Worm (Caenorhabditis elegans) whole organism, midembryonic: ENCODE data around the gene fre-1.

Experiments used
- T22C8.4 ChIP-seq: fragments of 200-800 bp; sonication (Bioruptor generic); IDR thresholded peaks from 2 replicates; pipeline ENCODE4 v1.3.6; 2022; ENCODE audit warnings: missing genetic modification characterization, missing compliant biosample characterization
- cog-1 ChIP-seq: sonication (generic microtip); optimal IDR thresholded peaks from 2 replicates; lab custom pipeline; 2016; ENCODE audit warnings: missing genetic modification characterization, missing compliant biosample characterization
- flt-1 ChIP-seq: fragments of 200-800 bp; sonication (Bioruptor generic); IDR thresholded peaks from 2 replicates; pipeline ENCODE4 v1.3.6; 2022; ENCODE audit warnings: missing genetic modification characterization, missing compliant biosample characterization
- klf-2 ChIP-seq: fragments of 200-800 bp; sonication (Bioruptor generic); conservative IDR thresholded peaks from 2 replicates; pipeline ENCODE4 v1.3.6; 2022; ENCODE audit warnings: missing genetic modification reagents, missing genetic modification characterization, missing compliant biosample characterization
- med-1 ChIP-seq: sonication (generic microtip); optimal IDR thresholded peaks from 2 replicates; lab custom pipeline; 2017; ENCODE audit warnings: missing genetic modification characterization, mild to moderate bottlenecking, missing compliant biosample characterization, antibody characterized with exemption, missing genetic modification reagents; ENCODE audit not compliant: insufficient read depth
- ref-1 ChIP-seq: fragments of 200-800 bp; sonication (Bioruptor generic); conservative IDR thresholded peaks from 2 replicates; pipeline ENCODE4 v1.3.6; 2022; ENCODE audit warnings: missing genetic modification reagents, missing genetic modification characterization, missing compliant biosample characterization
- tab-1 ChIP-seq: fragments of 200-800 bp; sonication (Bioruptor generic); IDR thresholded peaks from 2 replicates; pipeline ENCODE4 v1.3.6; 2022; ENCODE audit warnings: missing genetic modification characterization, missing compliant biosample characterization
- ztf-23 ChIP-seq: fragments of 200-800 bp; sonication (Bioruptor generic); IDR thresholded peaks from 2 replicates; pipeline ENCODE4 v1.3.6; 2022; ENCODE audit warnings: missing genetic modification reagents, missing genetic modification characterization, missing compliant biosample characterization
- ztf-29 ChIP-seq: fragments of 200-800 bp; sonication (Bioruptor generic); IDR thresholded peaks from 2 replicates; pipeline ENCODE4 v1.3.6; 2022; ENCODE audit warnings: missing genetic modification reagents, missing genetic modification characterization, missing compliant biosample characterization

fre-1 gene

DNA sequence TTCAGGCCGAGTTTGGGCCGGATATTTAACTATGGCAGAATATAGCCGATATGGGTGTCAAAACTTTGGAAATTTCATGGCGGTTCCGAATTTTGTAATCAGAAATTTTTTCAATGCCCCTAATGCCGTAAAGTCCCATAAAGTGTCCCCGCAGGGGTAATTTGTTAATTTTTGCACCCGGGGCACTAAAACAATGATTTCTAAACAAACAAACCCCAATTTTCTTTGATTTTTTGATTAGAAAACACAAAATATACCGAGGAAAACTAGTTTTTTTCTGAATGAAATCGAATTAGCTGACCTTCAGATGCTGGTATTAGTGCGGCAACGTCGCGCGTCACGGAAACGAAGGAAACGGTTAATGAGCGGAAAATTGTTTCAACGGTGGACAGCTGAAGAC, 52.6 kb downstream of the fre-1 start:
- TF ChIP-seq ztf-29 (GFP tag; lab: Robert Waterston, UW) (no peak), ref-1 (GFP tag; lab: Robert Waterston, UW) (no peak), klf-2 (GFP tag; lab: Robert Waterston, UW) (no peak), flt-1 (no peak), cog-1 (tag; lab: Kevin White, UChicago) (no peak), ztf-23 (GFP tag; lab: Robert Waterston, UW) (no peak), med-1 (GFP tag; lab: Kevin White, UChicago) (no peak), tab-1 (no peak), T22C8.4 (GFP tag; lab: Robert Waterston, UW) (no peak)
